Fruit fly (Drosophila melanogaster): ENCODE data around the gene koko.

The koko gene

dm6 chr3R:18396801-18397604 lies 5.8 kb upstream of the koko start, which contains the start of gene Vti1b (continued):
- TF ChIP-seq CG9437 (GFP tag; optimal IDR thresholded peaks at IDR 0.05) (peak; percentile 81), tx (GFP tag; optimal IDR thresholded peaks at IDR 0.05) (peak; percentile 92), CG2889 (GFP tag; IDR thresholded peaks at IDR 0.05) (peak; percentile 85; the same call in 2 of the 3 replicates), inv (GFP tag; IDR thresholded peaks at IDR 0.05; ENCODE audit: partially characterized antibody) (no peak), eve (GFP tag; optimal IDR thresholded peaks at IDR 0.05) (no peak), Ssrp (tag; optimal IDR thresholded peaks at IDR 0.05) (peak; percentile 94), twi (tag; optimal IDR thresholded peaks at IDR 0.05) (peak; percentile 83), CG10267 (tag; optimal IDR thresholded peaks at IDR 0.05) (peak; percentile 90), CHES-1-like (GFP tag; optimal IDR thresholded peaks at IDR 0.05) (peak; percentile 90), Side (GFP tag; optimal IDR thresholded peaks at IDR 0.05) (peak; percentile 88), zf30C (GFP tag; optimal IDR thresholded peaks at IDR 0.05) (no peak), Camta (GFP tag; optimal IDR thresholded peaks at IDR 0.05) (peak; percentile 80), hkb (optimal IDR thresholded peaks at IDR 0.05) (no peak), hkb (GFP tag; IDR thresholded peaks at IDR 0.05) (peak; percentile 91), CG6654 (GFP tag; optimal IDR thresholded peaks at IDR 0.05) (peak; percentile 81), D19A (tag; optimal IDR thresholded peaks at IDR 0.05) (peak; percentile 91), CG32532 (GFP tag; IDR thresholded peaks at IDR 0.05) (peak; percentile 87), slbo (GFP tag; IDR thresholded peaks at IDR 0.05) (peak; percentile 95), abd-A (tag; optimal IDR thresholded peaks at IDR 0.05) (peak; percentile 58), CG7357 (GFP tag; IDR thresholded peaks at IDR 0.05) (peak; percentile 83), CG9817 (tag; optimal IDR thresholded peaks at IDR 0.05) (peak; percentile 87), CG15479 (GFP tag; optimal IDR thresholded peaks at IDR 0.05) (no peak), Fer1 (GFP tag; optimal IDR thresholded peaks at IDR 0.05) (peak; percentile 93), CG16863 (GFP tag; optimal IDR thresholded peaks at IDR 0.05) (peak; percentile 94), CG11560 (tag; IDR thresholded peaks at IDR 0.05) (peak; percentile 75; the same call in 2 of the 3 replicates), stwl (tag; optimal IDR thresholded peaks at IDR 0.05) (peak; percentile 47), Dbx (GFP tag; IDR thresholded peaks at IDR 0.05) (peak; percentile 88), wdn (GFP tag; IDR thresholded peaks at IDR 0.05) (peak; percentile 86), Oli (tag; optimal IDR thresholded peaks at IDR 0.05) (peak; percentile 94), CG10209 (GFP tag; optimal IDR thresholded peaks at IDR 0.05) (peak; percentile 95), CG1233 (GFP tag; optimal IDR thresholded peaks at IDR 0.05) (peak; percentile 91), sna (GFP tag; IDR thresholded peaks at IDR 0.05; ENCODE audit: partially characterized antibody) (0 out of 2 replicates have a peak, but pooled peaks have one; percentile 31), CG16779 (GFP tag; IDR thresholded peaks at IDR 0.05) (peak; percentile 77; the same call in 1 of the 2 replicates), Rx (GFP tag; IDR thresholded peaks at IDR 0.05) (peak; percentile 87), CG9797 (GFP tag; optimal IDR thresholded peaks at IDR 0.05) (peak; percentile 43), CG14710 (tag; optimal IDR thresholded peaks at IDR 0.05) (peak; percentile 93), Asciz (GFP tag; optimal IDR thresholded peaks at IDR 0.05) (peak; percentile 90), lov (optimal IDR thresholded peaks at IDR 0.05) (no peak), lov (GFP tag; IDR thresholded peaks at IDR 0.05) (peak; percentile 77; the same call in 1 of the 3 replicates), slou (GFP tag; optimal IDR thresholded peaks at IDR 0.05) (peak; percentile 72), CG7786 (GFP tag; optimal IDR thresholded peaks at IDR 0.05) (peak; percentile 89), CG3407 (GFP tag; optimal IDR thresholded peaks at IDR 0.05) (peak; percentile 90), CG14050 (GFP tag; IDR thresholded peaks at IDR 0.05) (peak; percentile 90), Xbp1 (GFP tag; optimal IDR thresholded peaks at IDR 0.05) (peak; percentile 96), CG31441 (GFP tag; IDR thresholded peaks at IDR 0.05) (peak; percentile 86), fd96Cb (tag; optimal IDR thresholded peaks at IDR 0.05) (peak; percentile 95), TFAM (GFP tag; optimal IDR thresholded peaks at IDR 0.05) (peak; percentile 74), CG17359 (tag; optimal IDR thresholded peaks at IDR 0.05) (peak; percentile 97), pfk (GFP tag; optimal IDR thresholded peaks at IDR 0.05) (no peak)
